Worm (Caenorhabditis elegans) whole organism, young adult: ENCODE data around the gene tmem-17.

Source experiments
- F37B4.10 ChIP-seq: fragments of 200-800 bp; sonication (Bioruptor generic); IDR thresholded peaks from 2 replicates; pipeline ENCODE4 v1.3.6; 2022; ENCODE audit warnings: missing genetic modification characterization, missing compliant biosample characterization
- F55B11.4 ChIP-seq: sonication (generic microtip); optimal IDR thresholded peaks from 2 replicates; lab custom pipeline; 2016; ENCODE audit warnings: missing compliant biosample characterization, missing genetic modification characterization, borderline replicate concordance; ENCODE audit not compliant: insufficient read depth
- T26A5.8 ChIP-seq: sonication (generic microtip); optimal IDR thresholded peaks from 2 replicates; lab custom pipeline; 2016; ENCODE audit warnings: missing genetic modification characterization, missing compliant biosample characterization
- ama-1 ChIP-seq, 3 experiments: fragments of 150-350 bp in 1 of 3; sonication (generic microtip) in 2 of 3; optimal IDR thresholded peaks; 2 replicates each; lab custom pipeline; 2014 to 2018; ENCODE audit warnings: missing biosample characterization in 2 of 3, missing genetic modification characterization in 2 of 3, missing genetic modification reagents in 2 of 3
- dpl-1 ChIP-seq: fragments of 150-350 bp; optimal IDR thresholded peaks from 2 replicates; lab custom pipeline; 2014; ENCODE audit warnings: missing biosample characterization, missing genetic modification reagents, missing genetic modification characterization
- ekl-4 ChIP-seq: fragments of 200-800 bp; sonication (Bioruptor generic); IDR thresholded peaks from 2 replicates; pipeline ENCODE4 v1.3.6; 2022; ENCODE audit warnings: missing genetic modification reagents, missing genetic modification characterization, missing compliant biosample characterization
- lin-40 ChIP-seq: sonication (generic microtip); optimal IDR thresholded peaks from 2 replicates; lab custom pipeline; 2016; ENCODE audit warnings: missing genetic modification characterization, mild to moderate bottlenecking, missing compliant biosample characterization, missing genotype, missing genetic modification reagents
- nfya-1 ChIP-seq: sonication (generic microtip); optimal IDR thresholded peaks from 2 replicates; lab custom pipeline; 2017; ENCODE audit warnings: antibody characterized with exemption, missing compliant biosample characterization, missing genetic modification characterization, borderline replicate concordance; ENCODE audit not compliant: insufficient read depth
- nfyb-1 ChIP-seq: fragments of 200-800 bp; sonication (Bioruptor generic); IDR thresholded peaks from 2 replicates; pipeline ENCODE4 v1.3.6; 2022; ENCODE audit warnings: missing genetic modification reagents, missing genetic modification characterization, missing compliant biosample characterization
- nhr-90 ChIP-seq: sonication (generic microtip); optimal IDR thresholded peaks from 2 replicates; lab custom pipeline; 2016; ENCODE audit warnings: missing genotype, mild to moderate bottlenecking, missing genetic modification characterization, missing compliant biosample characterization
- snpc-3.4 ChIP-seq: sonication (generic microtip); optimal IDR thresholded peaks from 2 replicates; lab custom pipeline; 2017; ENCODE audit warnings: missing genetic modification characterization, mild to moderate bottlenecking, missing compliant biosample characterization, antibody characterized with exemption, moderate library complexity, missing genotype, missing genetic modification reagents
- snpc-4 ChIP-seq, 5 experiments: fragments of 150-350 bp in 1 of 5; sonication (generic microtip) in 4 of 5; optimal IDR thresholded peaks; 2 replicates each; lab custom pipeline; 2014 to 2018; ENCODE audit warnings: missing genetic modification characterization in 5 of 5, missing biosample characterization in 3 of 5, antibody characterized with exemption in 2 of 5, mild to moderate bottlenecking in 2 of 5, missing compliant biosample characterization in 2 of 5, missing genotype in 2 of 5, moderate library complexity in 2 of 5, missing genetic modification reagents in 1 of 5
- unc-62 ChIP-seq: fragments of 150-350 bp; optimal IDR thresholded peaks from 2 replicates; lab custom pipeline; 2014; ENCODE audit warnings: missing biosample characterization, missing genetic modification reagents, missing genetic modification characterization
- ztf-22 ChIP-seq: fragments of 200-800 bp; sonication (Bioruptor generic); optimal IDR thresholded peaks from 2 replicates; lab custom pipeline; 2018; ENCODE audit warnings: mild to moderate bottlenecking, missing genetic modification characterization, moderate library complexity, missing compliant biosample characterization

DNA sequence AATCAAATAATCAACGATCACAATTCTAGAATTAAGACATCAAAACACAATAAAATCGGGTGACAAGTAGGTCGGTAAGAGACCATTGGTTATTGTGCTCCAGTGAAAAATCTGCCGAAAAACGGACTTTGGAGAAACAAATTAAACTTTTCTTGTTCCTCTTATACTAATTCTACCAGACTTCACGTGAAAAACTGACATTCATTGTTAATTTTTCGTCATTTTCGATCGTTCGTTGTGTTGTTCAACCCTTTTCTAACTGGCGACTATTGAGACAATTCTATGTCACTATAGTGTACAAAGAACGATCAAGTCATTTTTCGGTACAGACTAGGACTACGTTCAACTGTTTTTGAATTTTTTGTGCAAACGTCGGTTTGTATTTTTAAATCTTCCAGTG, 50.4 kb downstream of the tmem-17 start:
- TF ChIP-seq F55B11.4, result no peak
- no peak for TF ChIP-seq snpc-4 (GFP tag; optimal IDR thresholded peaks at IDR 0.05; lab: Kevin White, UChicago)
- no peak for TF ChIP-seq snpc-4 (tag; optimal IDR thresholded peaks at IDR 0.05; lab: Kevin White, UChicago)
- no peak for TF ChIP-seq unc-62
- TF ChIP-seq nfya-1 (tag; lab: Kevin White, UChicago), result no peak
- no peak for TF ChIP-seq ama-1 (optimal IDR thresholded peaks at IDR 0.05; lab: Kevin White, UChicago)
- TF ChIP-seq ama-1 (GFP tag; optimal IDR thresholded peaks at IDR 0.05; lab: Kevin White, UChicago), result no peak
- TF ChIP-seq nhr-90, result no peak
- TF ChIP-seq F37B4.10 (GFP tag; lab: Robert Waterston, UW), result no peak
- no peak for TF ChIP-seq T26A5.8 (tag; lab: Kevin White, UChicago)
- TF ChIP-seq dpl-1, result no peak
- TF ChIP-seq snpc-3.4 (tag; lab: Kevin White, UChicago), result no peak
- TF ChIP-seq nfyb-1 (GFP tag; lab: Robert Waterston, UW), result no peak
- TF ChIP-seq ekl-4 (GFP tag; lab: Robert Waterston, UW), result no peak
- TF ChIP-seq lin-40 (tag; lab: Kevin White, UChicago), result peak; percentile 29
- no peak for TF ChIP-seq ztf-22 (GFP tag; lab: Kevin White, UChicago)
